Worm (Caenorhabditis elegans) whole organism, late embryonic: Measurements from ENCODE around the gene str-205.

Experiments
- ama-1 ChIP-seq: fragments of 150-350 bp; optimal IDR thresholded peaks from 2 replicates; lab custom pipeline; 2014
- ceh-19 ChIP-seq: fragments of 200-800 bp; sonication (Bioruptor generic); optimal IDR thresholded peaks from 2 replicates; lab custom pipeline; 2018; ENCODE audit warnings: mild to moderate bottlenecking, missing genetic modification characterization, missing compliant biosample characterization
- fkh-10 ChIP-seq: fragments of 150-350 bp; optimal IDR thresholded peaks from 2 replicates; lab custom pipeline; 2014; ENCODE audit warnings: missing biosample characterization, missing genetic modification reagents, missing genetic modification characterization
- nhr-11 ChIP-seq: fragments of 150-350 bp; optimal IDR thresholded peaks from 2 replicates; lab custom pipeline; 2014; ENCODE audit warnings: missing biosample characterization, missing genetic modification characterization
- pat-9 ChIP-seq: fragments of 200-800 bp; sonication (Bioruptor generic); optimal IDR thresholded peaks from 2 replicates; lab custom pipeline; 2018; ENCODE audit warnings: mild to moderate bottlenecking, missing genetic modification characterization, moderate library complexity, missing compliant biosample characterization
- pha-4 ChIP-seq: fragments of 150-350 bp; optimal IDR thresholded peaks from 2 replicates; lab custom pipeline; 2018; ENCODE audit warnings: missing biosample characterization, missing genetic modification reagents, missing genetic modification characterization

DNA sequence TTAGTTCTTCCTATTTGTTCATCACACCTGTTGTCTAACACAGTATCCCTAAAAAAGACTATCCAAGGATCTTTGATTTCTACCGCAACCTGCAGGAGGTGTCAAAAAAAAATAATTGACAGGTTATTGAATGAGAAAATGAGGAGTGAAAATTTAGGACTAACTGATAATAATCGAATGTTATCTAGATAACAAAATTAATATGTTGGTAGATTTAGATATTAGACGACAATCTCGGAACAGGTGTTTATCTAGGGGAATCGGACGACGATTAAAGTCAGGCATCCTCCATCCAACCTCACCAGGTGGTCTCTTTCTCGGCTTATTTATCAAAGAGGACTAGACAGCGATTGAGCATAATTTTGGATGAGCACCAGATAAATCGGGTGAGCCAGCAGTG is 39.0 kb upstream of the str-205 start:
- TF ChIP-seq pha-4 (tag; lab: Kevin White, UChicago) = no peak
- TF ChIP-seq pat-9 (tag; lab: Kevin White, UChicago) = no peak
- no peak for TF ChIP-seq fkh-10 (GFP tag; lab: Kevin White, UChicago)
- no peak for TF ChIP-seq ama-1 (lab: Kevin White, UChicago)
- no peak for TF ChIP-seq nhr-11 (tag; lab: Kevin White, UChicago)
- no peak for TF ChIP-seq ceh-19
